Fruit fly (Drosophila melanogaster) whole organism, adult: ENCODE measurements around the gene mRpL38.

Experiments
- CG7045 ChIP-seq: fragments of 200-800 bp; sonication (Bioruptor generic); optimal IDR thresholded peaks from 2 replicates; lab custom pipeline; 2017; ENCODE audit warnings: missing biosample characterization, mild to moderate bottlenecking, missing genetic modification characterization
- CG7101 ChIP-seq: fragments of 200-800 bp; sonication (Bioruptor generic); optimal IDR thresholded peaks from 2 replicates; lab custom pipeline; 2018; ENCODE audit warnings: missing biosample characterization, mild to moderate bottlenecking, missing genetic modification characterization, moderate library complexity
- Clk ChIP-seq: fragments of 200-800 bp; sonication (Bioruptor generic); optimal IDR thresholded peaks from 2 replicates; lab custom pipeline; 2017; ENCODE audit warnings: missing biosample characterization, missing genetic modification characterization
- Crg-1 ChIP-seq: fragments of 200-800 bp; sonication (Bioruptor generic); optimal IDR thresholded peaks from 2 replicates; lab custom pipeline; 2016; ENCODE audit warnings: missing biosample characterization, missing genetic modification characterization
- Hr96 ChIP-seq: fragments of 200-800 bp; sonication (Bioruptor generic); optimal IDR thresholded peaks from 2 replicates; lab custom pipeline; 2016; ENCODE audit warnings: missing biosample characterization, missing genetic modification characterization
- Mnt ChIP-seq: fragments of 200-800 bp; sonication (Bioruptor generic); optimal IDR thresholded peaks from 2 replicates; lab custom pipeline; 2016; ENCODE audit warnings: missing biosample characterization, mild to moderate bottlenecking, missing genetic modification characterization
- bab1 ChIP-seq: fragments of 200-800 bp; sonication (Bioruptor generic); optimal IDR thresholded peaks from 3 replicates; lab custom pipeline; 2019; ENCODE audit warnings: missing biosample characterization, mild to moderate bottlenecking, missing genetic modification characterization, moderate library complexity
- kay ChIP-seq: fragments of 200-800 bp; sonication (Bioruptor generic); peaks from one replicate; lab custom pipeline; 2016; ENCODE audit warnings: missing biosample characterization, missing genetic modification characterization, borderline replicate concordance
- ovo ChIP-seq: fragments of 200-800 bp; sonication (Bioruptor generic); optimal IDR thresholded peaks from 2 replicates; lab custom pipeline; 2016; ENCODE audit warnings: missing biosample characterization, missing genetic modification characterization
- tj ChIP-seq: fragments of 200-800 bp; sonication (Bioruptor generic); optimal IDR thresholded peaks from 3 replicates; lab custom pipeline; 2017; ENCODE audit warnings: missing biosample characterization, mild to moderate bottlenecking, missing genetic modification characterization, moderate library complexity
- toe ChIP-seq: fragments of 200-800 bp; sonication (Bioruptor generic); optimal IDR thresholded peaks from 2 replicates; lab custom pipeline; 2016; ENCODE audit warnings: missing biosample characterization, missing genetic modification characterization

DNA sequence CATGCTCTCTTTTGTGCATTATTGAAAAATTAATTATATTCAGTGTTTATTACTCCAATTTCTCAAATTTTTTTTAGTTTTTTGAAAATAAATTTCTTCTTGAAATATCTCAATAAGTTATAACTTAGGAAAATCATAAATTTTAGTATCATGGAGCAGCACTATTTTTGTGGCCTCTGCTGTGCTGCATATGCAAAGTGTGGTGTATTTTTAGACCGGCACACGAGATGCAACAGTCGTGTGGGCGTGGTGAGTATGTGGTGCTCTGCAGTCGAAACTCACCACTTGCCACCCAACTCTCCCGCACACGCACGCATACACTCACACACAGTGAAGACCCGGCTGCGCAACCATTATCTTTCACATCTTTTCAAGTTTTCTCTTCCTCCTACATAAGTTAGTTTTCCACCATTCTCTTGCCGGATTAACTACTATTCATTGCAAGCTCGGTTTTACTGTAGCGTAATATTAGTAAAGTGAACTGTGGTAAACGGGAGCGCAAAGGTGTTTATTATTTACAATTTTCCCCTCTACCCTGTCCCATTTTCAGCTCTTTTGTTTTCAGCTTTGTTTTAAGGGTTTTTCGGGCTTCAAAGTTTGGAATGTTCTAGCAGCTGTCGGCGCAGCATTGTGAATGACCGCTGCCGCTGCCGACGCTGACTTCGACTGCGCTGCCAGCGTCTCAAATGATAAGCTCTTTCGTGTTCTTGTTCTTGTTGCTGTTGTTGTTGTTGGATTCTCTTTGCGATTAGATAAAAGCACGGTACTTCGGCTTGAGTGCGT is 17.5 kb upstream of the mRpL38 start:
- TF ChIP-seq Clk (GFP tag; lab: Kevin White, UChicago) (no peak), kay (GFP tag; lab: Kevin White, UChicago) (peak; percentile 72), Mnt (no peak), Crg-1 (GFP tag; lab: Kevin White, UChicago) (no peak), bab1 (GFP tag; lab: Kevin White, UChicago) (peak; percentile 39), CG7045 (GFP tag; lab: Kevin White, UChicago) (peak; percentile 58), ovo (GFP tag; lab: Kevin White, UChicago) (no peak), Hr96 (GFP tag; lab: Kevin White, UChicago) (peak; percentile 42), tj (GFP tag; lab: Kevin White, UChicago) (no peak), CG7101 (tag; lab: Kevin White, UChicago) (no peak), toe (GFP tag; lab: Kevin White, UChicago) (peak; percentile 12)
